Worm (Caenorhabditis elegans) whole organism, late embryonic: ENCODE results near the gene cyp-37B1.

ENCODE experiments used
- ceh-31 ChIP-seq: sonication (generic microtip); optimal IDR thresholded peaks from 2 replicates; lab custom pipeline; 2016; ENCODE audit warnings: missing genetic modification characterization, missing compliant biosample characterization
- hlh-8 ChIP-seq: sonication (generic microtip); optimal IDR thresholded peaks from 2 replicates; lab custom pipeline; 2016; ENCODE audit warnings: missing genotype, missing genetic modification characterization, missing compliant biosample characterization
- mec-3 ChIP-seq: sonication (generic microtip); optimal IDR thresholded peaks from 2 replicates; lab custom pipeline; 2016; ENCODE audit warnings: borderline replicate concordance, missing genetic modification characterization, missing compliant biosample characterization
- pros-1 ChIP-seq: fragments of 150-350 bp; optimal IDR thresholded peaks from 2 replicates; lab custom pipeline; 2014; ENCODE audit warnings: missing biosample characterization, missing genetic modification reagents, missing genetic modification characterization

DNA sequence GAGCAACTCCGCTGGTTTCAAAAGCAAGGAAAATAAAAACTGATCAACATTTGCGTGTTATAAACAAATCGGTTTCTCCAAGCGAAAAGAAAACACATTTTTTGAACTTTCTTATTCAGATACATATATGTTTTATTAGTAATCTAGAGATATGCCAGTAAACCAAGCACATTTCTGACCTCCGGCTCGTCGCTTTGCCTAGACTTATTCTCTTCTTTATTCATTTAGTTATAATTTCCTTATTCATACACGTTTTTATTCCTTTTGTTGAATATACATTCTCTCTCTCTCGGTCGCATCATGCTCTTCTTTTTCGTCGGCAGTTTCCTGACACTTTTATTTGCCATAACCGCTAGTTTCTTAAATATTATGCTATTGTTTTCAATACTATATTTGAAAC lies 20.8 kb downstream of the cyp-37B1 start, which contains the start of gene srbc-84:
- TF ChIP-seq pros-1 (no peak), mec-3 (no peak), ceh-31 (tag; lab: Kevin White, UChicago) (no peak), hlh-8 (no peak)
